Fruit fly (Drosophila melanogaster) whole organism, embryonic: Measurements from ENCODE around the gene mTor.

Source experiments
- Bteb2 ChIP-seq: fragments of 200-800 bp; sonication (Bioruptor generic); optimal IDR thresholded peaks from 2 replicates; lab custom pipeline; 2016; ENCODE audit warnings: missing biosample characterization, missing genetic modification characterization
- CG1024 ChIP-seq: fragments of 200-800 bp; sonication (Bioruptor generic); IDR thresholded peaks from 2 replicates; pipeline ENCODE4 v1.3.6; 2022; ENCODE audit warnings: missing biosample characterization, missing genetic modification characterization
- CG10654 ChIP-seq: fragments of 200-800 bp; sonication (Bioruptor generic); optimal IDR thresholded peaks from 2 replicates; lab custom pipeline; 2016; ENCODE audit warnings: missing biosample characterization, missing genetic modification characterization
- CG12744 ChIP-seq: fragments of 200-800 bp; sonication (Bioruptor generic); optimal IDR thresholded peaks from 2 replicates; lab custom pipeline; 2016; ENCODE audit warnings: missing biosample characterization, missing genetic modification characterization
- CG12769 ChIP-seq: fragments of 200-800 bp; sonication (Bioruptor generic); optimal IDR thresholded peaks from 2 replicates; lab custom pipeline; 2019; ENCODE audit warnings: missing biosample characterization, mild to moderate bottlenecking, missing genetic modification characterization, moderate library complexity
- CG13296 ChIP-seq: fragments of 200-800 bp; sonication (Bioruptor generic); optimal IDR thresholded peaks from 3 replicates; lab custom pipeline; 2018; ENCODE audit warnings: missing biosample characterization, mild to moderate bottlenecking, missing genetic modification characterization
- CG13424 ChIP-seq: fragments of 200-800 bp; sonication (Bioruptor generic); optimal IDR thresholded peaks from 2 replicates; lab custom pipeline; 2019; ENCODE audit warnings: missing biosample characterization, mild to moderate bottlenecking, missing genetic modification characterization, moderate library complexity
- CG1529 ChIP-seq: fragments of 200-800 bp; sonication (Bioruptor generic); optimal IDR thresholded peaks from 3 replicates; lab custom pipeline; 2018; ENCODE audit warnings: missing biosample characterization, missing genetic modification characterization
- CG15479 ChIP-seq: fragments of 200-800 bp; sonication (Bioruptor generic); optimal IDR thresholded peaks from 3 replicates; lab custom pipeline; 2019; ENCODE audit warnings: missing biosample characterization, mild to moderate bottlenecking, missing genetic modification characterization, moderate library complexity
- CG17328 ChIP-seq: fragments of 200-800 bp; sonication (Bioruptor generic); IDR thresholded peaks from 2 replicates; pipeline ENCODE4 v1.3.6; 2022; ENCODE audit warnings: missing biosample characterization, missing genetic modification characterization
- CG17612 ChIP-seq: fragments of 200-800 bp; sonication (Bioruptor generic); IDR thresholded peaks from 2 replicates; pipeline ENCODE4 v1.3.6; 2022; ENCODE audit warnings: missing biosample characterization, missing genetic modification characterization
- CG17802 ChIP-seq: fragments of 200-800 bp; sonication (Bioruptor generic); optimal IDR thresholded peaks from 2 replicates; lab custom pipeline; 2018; ENCODE audit warnings: missing biosample characterization, mild to moderate bottlenecking, missing genetic modification characterization, moderate library complexity
- CG17912 ChIP-seq: fragments of 200-800 bp; sonication (Bioruptor generic); optimal IDR thresholded peaks from 2 replicates; lab custom pipeline; 2018; ENCODE audit warnings: missing biosample characterization, mild to moderate bottlenecking, missing genetic modification characterization
- CG18011 ChIP-seq: fragments of 200-800 bp; sonication (Bioruptor generic); optimal IDR thresholded peaks from 2 replicates; lab custom pipeline; 2017; ENCODE audit warnings: missing biosample characterization, missing genetic modification characterization, mild to moderate bottlenecking, moderate library complexity, missing genotype
- CG30020 ChIP-seq: fragments of 200-800 bp; optimal IDR thresholded peaks from 2 replicates; lab custom pipeline; 2019; ENCODE audit warnings: missing biosample characterization, mild to moderate bottlenecking, missing genetic modification characterization, moderate library complexity
- CG32532 ChIP-seq: fragments of 200-800 bp; sonication (Bioruptor generic); IDR thresholded peaks from 2 replicates; pipeline ENCODE4 v1.3.6; 2022; ENCODE audit warnings: missing biosample characterization, missing genetic modification characterization
- CG3995 ChIP-seq: fragments of 200-800 bp; sonication (Bioruptor generic); optimal IDR thresholded peaks from 3 replicates; lab custom pipeline; 2016; ENCODE audit warnings: missing biosample characterization, missing genetic modification characterization
- CG4820 ChIP-seq: fragments of 200-800 bp; sonication (Bioruptor generic); optimal IDR thresholded peaks from 3 replicates; lab custom pipeline; 2016; ENCODE audit warnings: missing biosample characterization, missing genetic modification characterization
- CG5180 ChIP-seq: fragments of 200-800 bp; sonication (Bioruptor generic); optimal IDR thresholded peaks from 3 replicates; lab custom pipeline; 2017; ENCODE audit warnings: missing biosample characterization, missing genetic modification characterization, mild to moderate bottlenecking, moderate library complexity, missing genetic modification reagents
- CG6791 ChIP-seq: fragments of 200-800 bp; sonication (Bioruptor generic); IDR thresholded peaks from 3 replicates; pipeline ENCODE4 v1.3.6; 2022; ENCODE audit warnings: missing biosample characterization, missing genetic modification characterization; ENCODE audit not compliant: partially characterized antibody
- CG7786 ChIP-seq: fragments of 200-800 bp; sonication (Bioruptor generic); optimal IDR thresholded peaks from 2 replicates; lab custom pipeline; 2016; ENCODE audit warnings: missing biosample characterization, missing genetic modification characterization
- CG8359 ChIP-seq: fragments of 200-800 bp; sonication (Bioruptor generic); optimal IDR thresholded peaks from 2 replicates; lab custom pipeline; 2017; ENCODE audit warnings: missing biosample characterization, mild to moderate bottlenecking, missing genetic modification characterization, borderline replicate concordance
- CG9876 ChIP-seq: fragments of 200-800 bp; sonication (Bioruptor generic); optimal IDR thresholded peaks from 2 replicates; lab custom pipeline; 2016; ENCODE audit warnings: missing biosample characterization, missing genetic modification characterization
- Drgx ChIP-seq: fragments of 200-800 bp; sonication (Bioruptor generic); IDR thresholded peaks from 2 replicates; pipeline ENCODE4 v1.3.6; 2022; ENCODE audit warnings: missing biosample characterization, missing genetic modification characterization
- HLHmδ ChIP-seq: fragments of 200-800 bp; sonication (Bioruptor generic); optimal IDR thresholded peaks from 2 replicates; lab custom pipeline; 2018; ENCODE audit warnings: missing biosample characterization, mild to moderate bottlenecking, missing genetic modification characterization, moderate library complexity
- Hr3 ChIP-seq: fragments of 200-800 bp; sonication (Bioruptor generic); optimal IDR thresholded peaks from 3 replicates; lab custom pipeline; 2016; ENCODE audit warnings: missing biosample characterization, missing genetic modification characterization
- Pdp1 ChIP-seq, 2 experiments: fragments of 200-800 bp; sonication (Bioruptor generic); optimal IDR thresholded peaks; 3 replicates each; lab custom pipeline; 2016; ENCODE audit warnings: missing biosample characterization in 2 of 2, missing genetic modification characterization in 2 of 2, mild to moderate bottlenecking in 1 of 2, moderate library complexity in 1 of 2
- Spps ChIP-seq: fragments of 200-800 bp; sonication (Bioruptor generic); optimal IDR thresholded peaks from 2 replicates; lab custom pipeline; 2018; ENCODE audit warnings: missing biosample characterization, mild to moderate bottlenecking, missing genetic modification characterization
- Trl ChIP-seq, 3 experiments: fragments of >200 bp in 2 of 3; fragments of 200-800 bp in 1 of 3; sonication (Bioruptor generic) in 1 of 3; optimal IDR thresholded peaks; 2 replicates in 1 of 3; 3 replicates in 2 of 3; lab custom pipeline; 2016 to 2017; ENCODE audit warnings: missing biosample characterization in 1 of 3, missing genetic modification characterization in 1 of 3
- YL-1 ChIP-seq: fragments of 200-800 bp; sonication (Bioruptor generic); optimal IDR thresholded peaks from 3 replicates; lab custom pipeline; 2017; ENCODE audit warnings: missing biosample characterization, mild to moderate bottlenecking, missing genetic modification characterization
- ap ChIP-seq: fragments of 200-800 bp; sonication (Bioruptor generic); IDR thresholded peaks from 2 replicates; pipeline ENCODE4 v1.3.6; 2022; ENCODE audit warnings: missing biosample characterization, missing genetic modification characterization
- bigmax ChIP-seq: fragments of 200-800 bp; sonication (Bioruptor generic); optimal IDR thresholded peaks from 2 replicates; lab custom pipeline; 2018; ENCODE audit warnings: missing biosample characterization, mild to moderate bottlenecking, missing genetic modification characterization
- bsh ChIP-seq, 2 experiments: fragments of 200-800 bp; sonication (Bioruptor generic); optimal IDR thresholded peaks; 2 replicates each; lab custom pipeline; 2017 to 2018; ENCODE audit warnings: mild to moderate bottlenecking in 2 of 2, missing biosample characterization in 2 of 2, missing genetic modification characterization in 2 of 2, moderate library complexity in 1 of 2
- caup ChIP-seq: fragments of 200-800 bp; sonication (Bioruptor generic); optimal IDR thresholded peaks from 3 replicates; lab custom pipeline; 2017; ENCODE audit warnings: missing biosample characterization, mild to moderate bottlenecking, missing genetic modification characterization, moderate library complexity; ENCODE audit not compliant: severe bottlenecking
- cg ChIP-seq: fragments of 200-800 bp; sonication (Bioruptor generic); optimal IDR thresholded peaks from 3 replicates; lab custom pipeline; 2019; ENCODE audit warnings: missing biosample characterization, mild to moderate bottlenecking, missing genetic modification characterization, moderate library complexity
- corto ChIP-seq: fragments of 200-800 bp; sonication (Bioruptor generic); optimal IDR thresholded peaks from 2 replicates; lab custom pipeline; 2016; ENCODE audit warnings: missing biosample characterization, mild to moderate bottlenecking, missing genetic modification characterization, moderate library complexity
- en ChIP-seq: fragments of 200-800 bp; sonication (Bioruptor generic); optimal IDR thresholded peaks from 2 replicates; lab custom pipeline; 2016; ENCODE audit warnings: missing biosample characterization, missing genetic modification characterization
- gcm ChIP-seq: fragments of 200-800 bp; sonication (Bioruptor generic); optimal IDR thresholded peaks from 2 replicates; lab custom pipeline; 2019; ENCODE audit warnings: missing biosample characterization, mild to moderate bottlenecking, missing genetic modification characterization, moderate library complexity
- gsb-n ChIP-seq: fragments of 200-800 bp; sonication (Bioruptor generic); optimal IDR thresholded peaks from 3 replicates; lab custom pipeline; 2018; ENCODE audit warnings: missing biosample characterization, mild to moderate bottlenecking, missing genetic modification characterization
- jing ChIP-seq: fragments of 200-800 bp; sonication (Bioruptor generic); optimal IDR thresholded peaks from 2 replicates; lab custom pipeline; 2018; ENCODE audit warnings: missing biosample characterization, mild to moderate bottlenecking, missing genetic modification characterization
- maf-S ChIP-seq: fragments of 200-800 bp; sonication (Bioruptor generic); optimal IDR thresholded peaks from 2 replicates; lab custom pipeline; 2016; ENCODE audit warnings: missing biosample characterization, missing genetic modification characterization
- org-1 ChIP-seq: fragments of 200-800 bp; sonication (Bioruptor generic); optimal IDR thresholded peaks from 2 replicates; lab custom pipeline; 2017; ENCODE audit warnings: missing biosample characterization, missing genetic modification characterization
- prd ChIP-seq, 3 experiments: fragments of >200 bp in 2 of 3; fragments of 200-800 bp in 1 of 3; sonication (Bioruptor generic) in 1 of 3; optimal IDR thresholded peaks in 2 of 3; IDR thresholded peaks in 1 of 3; 2 replicates in 2 of 3; 3 replicates in 1 of 3; pipeline versions ENCODE4 v1.3.6 to Lab custom; 2017 to 2022; ENCODE audit warnings: missing biosample characterization in 1 of 3, missing genetic modification characterization in 1 of 3
- sd ChIP-seq: fragments of 200-800 bp; sonication (Bioruptor generic); optimal IDR thresholded peaks from 3 replicates; lab custom pipeline; 2018; ENCODE audit warnings: missing biosample characterization, mild to moderate bottlenecking, missing genetic modification characterization, moderate library complexity
- sug ChIP-seq: fragments of 200-800 bp; optimal IDR thresholded peaks from 2 replicates; lab custom pipeline; 2019; ENCODE audit warnings: missing biosample characterization, mild to moderate bottlenecking, missing genetic modification characterization, moderate library complexity
- tgo ChIP-seq: fragments of 200-800 bp; sonication (Bioruptor generic); IDR thresholded peaks from 3 replicates; pipeline ENCODE4 v1.3.6; 2022; ENCODE audit warnings: missing biosample characterization, missing genetic modification characterization
- vvl ChIP-seq: fragments of 200-800 bp; sonication (Bioruptor generic); IDR thresholded peaks from 2 replicates; pipeline ENCODE4 v1.3.6; 2022; ENCODE audit warnings: missing biosample characterization, missing genetic modification characterization
- yki ChIP-seq: fragments of >200 bp; optimal IDR thresholded peaks from 3 replicates; lab custom pipeline; 2018

mTor gene

DNA sequence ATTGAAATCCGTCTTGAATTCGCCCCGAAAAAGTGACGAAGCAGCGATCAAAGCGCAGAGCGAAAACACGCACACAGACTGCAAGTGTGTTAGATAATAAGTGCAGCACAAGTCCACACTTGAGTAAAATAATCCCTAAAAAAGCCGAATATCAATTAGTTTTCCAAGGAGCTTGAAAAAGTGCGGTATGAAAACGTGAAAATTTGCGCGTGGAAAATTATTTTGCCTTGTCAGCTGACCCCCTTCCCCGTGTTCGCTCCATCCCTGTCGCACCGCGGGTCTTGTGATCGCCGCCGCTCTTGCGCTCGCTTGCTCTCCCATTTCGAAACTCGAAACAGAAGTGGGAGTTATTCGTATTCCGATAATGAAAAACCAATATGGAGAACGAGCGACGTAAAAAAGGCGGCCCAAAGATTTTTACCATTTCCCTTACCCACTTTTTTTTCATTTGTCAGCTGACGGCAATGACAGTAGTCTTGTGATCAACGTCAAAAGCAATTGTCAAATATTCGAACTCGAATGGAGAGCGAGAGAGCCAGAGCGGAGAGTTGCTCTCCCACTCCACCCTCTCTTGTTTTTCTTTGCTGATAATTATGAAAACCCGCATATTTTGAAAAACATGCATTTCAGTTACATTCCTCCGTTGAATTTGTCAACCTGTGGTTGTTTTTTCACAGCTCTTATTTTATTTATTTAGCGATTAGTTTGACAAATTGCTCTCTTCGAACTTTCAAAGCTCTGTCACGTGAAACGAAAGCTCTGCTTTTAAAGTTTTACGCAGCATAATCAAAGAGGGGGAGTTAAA is 29.5 kb upstream of the mTor start (continued):
- TF ChIP-seq CG17802 (tag; lab: Kevin White, UChicago): no peak
- peak; percentile 13 for TF ChIP-seq cg (GFP tag; lab: Kevin White, UChicago)
- no peak for TF ChIP-seq CG3995 (GFP tag; lab: Kevin White, UChicago)
- no peak for TF ChIP-seq CG1024
- peak; percentile 76 for TF ChIP-seq gcm (GFP tag; lab: Kevin White, UChicago)
- no peak for TF ChIP-seq CG17912 (GFP tag; lab: Kevin White, UChicago)
- TF ChIP-seq en (GFP tag; lab: Kevin White, UChicago): no peak
- no peak for TF ChIP-seq CG5180 (GFP tag; lab: Kevin White, UChicago)
- no peak for TF ChIP-seq maf-S
- peak; percentile 20 for TF ChIP-seq YL-1 (GFP tag; lab: Kevin White, UChicago)
- no peak for TF ChIP-seq ap (GFP tag; lab: Robert Waterston, UW)
- TF ChIP-seq Drgx (GFP tag; lab: Robert Waterston, UW): peak; percentile 29; the same call in 1 of the 2 replicates
- no peak for TF ChIP-seq caup (GFP tag; lab: Kevin White, UChicago)
- no peak for TF ChIP-seq bsh (GFP tag; optimal IDR thresholded peaks at IDR 0.05; lab: Kevin White, UChicago)
- TF ChIP-seq Trl (optimal IDR thresholded peaks at IDR 0.05; lab: Kevin White, UChicago): peak; percentile 89 to 90
- no peak for TF ChIP-seq Trl (GFP tag; optimal IDR thresholded peaks at IDR 0.05; lab: Kevin White, UChicago)
- TF ChIP-seq sug (tag; lab: Kevin White, UChicago): no peak
- TF ChIP-seq CG17612 (GFP tag; lab: Robert Waterston, UW): no peak
- TF ChIP-seq prd (optimal IDR thresholded peaks at IDR 0.05; lab: Kevin White, UChicago): no peak
- TF ChIP-seq prd (GFP tag; IDR thresholded peaks at IDR 0.05; lab: Robert Waterston, UW): 0 out of 3 replicates have a peak, but pooled peaks have one; percentile 18
- no peak for TF ChIP-seq Hr3 (GFP tag; lab: Kevin White, UChicago)
- TF ChIP-seq bigmax: no peak
- TF ChIP-seq CG6791 (GFP tag; lab: Robert Waterston, UW): 0 out of 3 replicates have a peak, but pooled peaks have one; percentile 15
- TF ChIP-seq CG13424 (tag; lab: Kevin White, UChicago): no peak
- no peak for TF ChIP-seq CG8359 (GFP tag; lab: Kevin White, UChicago)
- TF ChIP-seq yki (lab: Kevin White, UChicago): peak; percentile 25
- TF ChIP-seq CG13296 (GFP tag; lab: Kevin White, UChicago): no peak
- TF ChIP-seq tgo (GFP tag; lab: Robert Waterston, UW): no peak
- TF ChIP-seq CG12769 (tag; lab: Kevin White, UChicago): peak; percentile 7
- TF ChIP-seq CG9876 (GFP tag; lab: Kevin White, UChicago): no peak
- TF ChIP-seq CG7786 (GFP tag; lab: Kevin White, UChicago): no peak
- TF ChIP-seq vvl: no peak
- TF ChIP-seq sd (tag; lab: Kevin White, UChicago): peak; percentile 65
- TF ChIP-seq CG18011: no peak
- TF ChIP-seq HLHmδ: no peak
- TF ChIP-seq CG12744 (GFP tag; lab: Kevin White, UChicago): no peak
- TF ChIP-seq jing (GFP tag; lab: Kevin White, UChicago): no peak
- TF ChIP-seq CG1529 (GFP tag; lab: Kevin White, UChicago): no peak
- no peak for TF ChIP-seq org-1 (GFP tag; lab: Kevin White, UChicago)
- TF ChIP-seq Bteb2 (GFP tag; lab: Kevin White, UChicago): no peak
- peak; percentile 30; the same call in 1 of the 2 replicates for TF ChIP-seq CG32532 (GFP tag; lab: Robert Waterston, UW)
- no peak for TF ChIP-seq CG17328 (GFP tag; lab: Robert Waterston, UW)
- no peak for TF ChIP-seq corto (GFP tag; lab: Kevin White, UChicago)
- no peak for TF ChIP-seq gsb-n (tag; lab: Kevin White, UChicago)
- TF ChIP-seq CG10654 (GFP tag; lab: Kevin White, UChicago): no peak
- TF ChIP-seq CG4820: no peak
- TF ChIP-seq CG30020 (tag; lab: Kevin White, UChicago): no peak
- no peak for TF ChIP-seq Spps (tag; lab: Kevin White, UChicago)
- peak; percentile 3 for TF ChIP-seq CG15479 (GFP tag; lab: Kevin White, UChicago)
- peak in 1 of 2 experiments; percentile 28 for TF ChIP-seq Pdp1 (GFP tag; optimal IDR thresholded peaks at IDR 0.05; lab: Kevin White, UChicago)
